Worm (Caenorhabditis elegans): ENCODE results near the gene npa-1.

npa-1 gene

DNA sequence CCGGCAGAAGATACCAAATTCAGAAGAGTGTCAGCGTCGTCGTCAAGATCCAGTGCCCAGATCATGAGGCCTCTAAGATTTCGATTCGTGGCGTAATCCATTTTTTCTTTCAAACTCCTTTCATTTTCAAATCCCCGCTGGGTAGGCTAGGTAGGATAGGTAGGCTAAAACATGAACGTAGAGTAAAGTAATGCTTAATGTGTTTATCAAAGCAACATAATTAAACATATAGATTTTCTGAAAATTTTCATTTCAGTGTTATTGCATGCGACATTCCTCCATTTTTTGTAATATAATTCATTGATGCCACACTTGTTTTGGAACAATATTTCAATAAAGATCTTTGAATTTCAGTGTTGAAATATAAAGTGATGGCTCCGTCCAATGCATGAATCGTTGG is 53.9 kb downstream of the npa-1 start, which contains the start of gene T01C4.8:
T01C4.8 (minus strand) TSS at position 101 of the 400 bp plus-strand sequence.
- no peak for TF ChIP-seq eor-1 (tag; optimal IDR thresholded peaks at IDR 0.05)
- no peak for TF ChIP-seq elt-2 (tag; optimal IDR thresholded peaks at IDR 0.05)
- TF ChIP-seq tbx-2 (tag; optimal IDR thresholded peaks at IDR 0.05): no peak
- TF ChIP-seq egl-27 (tag; optimal IDR thresholded peaks at IDR 0.05): no peak

DNA sequence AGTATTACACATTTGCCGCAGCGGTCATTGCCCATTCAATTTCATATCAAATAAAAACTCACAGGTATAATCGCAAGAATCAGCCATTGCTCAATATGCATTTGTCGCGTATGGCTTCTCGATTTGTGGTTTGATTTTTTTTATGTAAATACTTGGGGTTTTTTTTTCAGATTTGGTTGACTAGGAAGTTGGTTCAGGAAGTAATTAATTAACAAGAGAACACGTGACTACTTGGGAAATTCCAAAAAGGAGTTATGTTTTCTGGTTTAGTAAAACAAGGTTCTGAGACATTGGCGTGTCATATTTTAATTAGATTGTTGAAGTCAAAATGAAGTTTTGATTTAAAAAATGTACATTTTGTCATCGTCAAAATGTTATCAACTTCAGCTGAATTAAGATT is 55.4 kb downstream of the npa-1 start, which contains the start of gene srx-36:
srx-36 (minus strand) TSS at position 101 of the 400 bp plus-strand sequence.
- no peak for TF ChIP-seq ztf-4 (tag; optimal IDR thresholded peaks at IDR 0.05)
- TF ChIP-seq mdl-1 (tag; optimal IDR thresholded peaks at IDR 0.05): no peak
- no peak for TF ChIP-seq fkh-10 (GFP tag; optimal IDR thresholded peaks at IDR 0.05)
- no peak for TF ChIP-seq mml-1 (tag; optimal IDR thresholded peaks at IDR 0.05)
- no peak for TF ChIP-seq sea-2 (GFP tag; optimal IDR thresholded peaks at IDR 0.05)
- no peak for TF ChIP-seq elt-2 (tag; optimal IDR thresholded peaks at IDR 0.05)
- TF ChIP-seq elt-3 (tag; optimal IDR thresholded peaks at IDR 0.05): no peak
- no peak for TF ChIP-seq nhr-25 (tag; optimal IDR thresholded peaks at IDR 0.05)
- TF ChIP-seq nhr-43 (tag; optimal IDR thresholded peaks at IDR 0.05; ENCODE audit: poor library complexity, severe bottlenecking): no peak
